Worm (Caenorhabditis elegans): ENCODE data around the gene age-1.

age-1 gene

ce11 chrII:11545299-11545951 is 18.6 kb upstream of the age-1 start, which contains the start of gene dnj-13 (continued):
- TF ChIP-seq hlh-30 (tag; optimal IDR thresholded peaks at IDR 0.05; ENCODE audit: insufficient read depth) (peak; percentile 96), zfp-3 (GFP tag; conservative IDR thresholded peaks at IDR 0.05) (peak; percentile 98), hif-1 (tag; optimal IDR thresholded peaks at IDR 0.05) (peak; percentile 77 to 92), dpl-1 (GFP tag; optimal IDR thresholded peaks at IDR 0.05) (peak; percentile 78), hlh-11 (tag; optimal IDR thresholded peaks at IDR 0.05) (peak; percentile 96), pha-4 (GFP tag; IDR thresholded peaks at IDR 0.05) (peak; percentile 98), pha-4 (tag; optimal IDR thresholded peaks at IDR 0.05) (peak; percentile 89), lin-1 (GFP tag; IDR thresholded peaks at IDR 0.05) (peak; percentile 98), F49E8.2 (tag; optimal IDR thresholded peaks at IDR 0.05; ENCODE audit: borderline replicate concordance) (peak; percentile 94), T20F7.1 (GFP tag; optimal IDR thresholded peaks at IDR 0.05) (peak; percentile 89), ceh-28 (tag; optimal IDR thresholded peaks at IDR 0.05) (no peak), spr-1 (tag; optimal IDR thresholded peaks at IDR 0.05) (peak; percentile 95), snpc-1.2 (GFP tag; IDR thresholded peaks at IDR 0.05) (peak; percentile 87), unc-130 (GFP tag; optimal IDR thresholded peaks at IDR 0.05) (peak; percentile 61), lin-39 (tag; optimal IDR thresholded peaks at IDR 0.05) (no peak), fos-1 (tag; optimal IDR thresholded peaks at IDR 0.05) (no peak), tra-1 (GFP tag; IDR thresholded peaks at IDR 0.05) (peak; percentile 96), nhr-41 (GFP tag; IDR thresholded peaks at IDR 0.05) (peak; percentile 94), ZK546.5 (tag; optimal IDR thresholded peaks at IDR 0.05) (no peak), R02D3.7 (tag; optimal IDR thresholded peaks at IDR 0.05) (no peak), nhr-48 (tag; optimal IDR thresholded peaks at IDR 0.05) (peak; percentile 89), F37D6.2 (tag; optimal IDR thresholded peaks at IDR 0.05) (peak; percentile 91), nhr-237 (tag; optimal IDR thresholded peaks at IDR 0.05) (no peak), nhr-10 (tag; optimal IDR thresholded peaks at IDR 0.05) (peak; percentile 63), zag-1 (tag; optimal IDR thresholded peaks at IDR 0.05) (no peak), dmd-9 (GFP tag; IDR thresholded peaks at IDR 0.05) (peak; percentile 79), fkh-10 (GFP tag; optimal IDR thresholded peaks at IDR 0.05) (peak; percentile 73), egl-43 (GFP tag; IDR thresholded peaks at IDR 0.05) (peak; percentile 95), attf-4 (tag; optimal IDR thresholded peaks at IDR 0.05) (no peak), ztf-11 (tag; optimal IDR thresholded peaks at IDR 0.05) (peak; percentile 13), php-3 (GFP tag; IDR thresholded peaks at IDR 0.05) (peak; percentile 96), nhr-102 (tag; optimal IDR thresholded peaks at IDR 0.05) (peak; percentile 93), lim-7 (GFP tag; IDR thresholded peaks at IDR 0.05) (peak; percentile 66), ceh-44 (GFP tag; IDR thresholded peaks at IDR 0.05) (peak; percentile 92), F10B5.3 (tag; optimal IDR thresholded peaks at IDR 0.05) (peak; percentile 89), daf-19 (GFP tag; conservative IDR thresholded peaks at IDR 0.05) (no peak), ZK337.2 (GFP tag; IDR thresholded peaks at IDR 0.05) (no peak), nhr-42 (GFP tag; IDR thresholded peaks at IDR 0.05) (peak; percentile 95), F44E2.7 (GFP tag; IDR thresholded peaks at IDR 0.05) (no peak), jun-1 (tag; optimal IDR thresholded peaks at IDR 0.05) (peak; percentile 87), mxl-3 (GFP tag; optimal IDR thresholded peaks at IDR 0.05) (peak; percentile 88), Y5F2A.4 (GFP tag; optimal IDR thresholded peaks at IDR 0.05) (peak; percentile 89), lir-3 (tag; optimal IDR thresholded peaks at IDR 0.05) (peak; percentile 12), gei-8 (GFP tag; optimal IDR thresholded peaks at IDR 0.05) (peak; percentile 94), hmg-1.1 (GFP tag; IDR thresholded peaks at IDR 0.05) (peak; percentile 97), ceh-20 (GFP tag; IDR thresholded peaks at IDR 0.05) (peak; percentile 96), D1046.2 (GFP tag; IDR thresholded peaks at IDR 0.05) (peak; percentile 88), zip-11 (GFP tag; IDR thresholded peaks at IDR 0.05) (0 out of 2 replicates have a peak, but pooled peaks have one; percentile 20), unc-62 (GFP tag; optimal IDR thresholded peaks at IDR 0.05 in 1 of 2) (peak in 1 of 2 experiments; percentile 84), unc-62 (tag; optimal IDR thresholded peaks at IDR 0.05) (no peak)
